Fruit fly (Drosophila melanogaster) whole organism, embryonic: ENCODE results near the gene Elo68alpha.

ENCODE experiments used
- Ada2b ChIP-seq: fragments of 200-800 bp; sonication (Bioruptor generic); IDR thresholded peaks from 2 replicates; pipeline ENCODE4 v1.3.6; 2022; ENCODE audit warnings: missing biosample characterization, missing genetic modification characterization
- CG13424 ChIP-seq: fragments of 200-800 bp; sonication (Bioruptor generic); optimal IDR thresholded peaks from 2 replicates; lab custom pipeline; 2019; ENCODE audit warnings: missing biosample characterization, mild to moderate bottlenecking, missing genetic modification characterization, moderate library complexity
- CG14014 ChIP-seq: fragments of 200-800 bp; sonication (Bioruptor generic); IDR thresholded peaks from 2 replicates; pipeline ENCODE4 v1.3.6; 2022; ENCODE audit warnings: missing biosample characterization, missing genetic modification characterization
- CG14710 ChIP-seq: fragments of 200-800 bp; sonication (Bioruptor generic); optimal IDR thresholded peaks from 3 replicates; lab custom pipeline; 2019; ENCODE audit warnings: missing biosample characterization, mild to moderate bottlenecking, missing genetic modification characterization, moderate library complexity
- CG15269 ChIP-seq: fragments of 200-800 bp; sonication (Bioruptor generic); optimal IDR thresholded peaks from 2 replicates; lab custom pipeline; 2018; ENCODE audit warnings: missing biosample characterization, mild to moderate bottlenecking, missing genetic modification characterization, moderate library complexity
- CG16779 ChIP-seq: fragments of 200-800 bp; sonication (Bioruptor generic); IDR thresholded peaks from 2 replicates; pipeline ENCODE4 v1.3.6; 2022; ENCODE audit warnings: missing biosample characterization, missing genetic modification characterization
- CG17186 ChIP-seq: fragments of 200-800 bp; sonication (Bioruptor generic); optimal IDR thresholded peaks from 3 replicates; lab custom pipeline; 2017; ENCODE audit warnings: missing biosample characterization, missing genetic modification reagents, missing genetic modification characterization
- CG17328 ChIP-seq: fragments of 200-800 bp; sonication (Bioruptor generic); IDR thresholded peaks from 2 replicates; pipeline ENCODE4 v1.3.6; 2022; ENCODE audit warnings: missing biosample characterization, missing genetic modification characterization
- CG17912 ChIP-seq: fragments of 200-800 bp; sonication (Bioruptor generic); optimal IDR thresholded peaks from 2 replicates; lab custom pipeline; 2018; ENCODE audit warnings: missing biosample characterization, mild to moderate bottlenecking, missing genetic modification characterization
- CG30431 ChIP-seq: fragments of 200-800 bp; sonication (Bioruptor generic); optimal IDR thresholded peaks from 2 replicates; lab custom pipeline; 2017; ENCODE audit warnings: missing biosample characterization, missing genetic modification characterization
- CG31441 ChIP-seq: fragments of 200-800 bp; sonication (Bioruptor generic); IDR thresholded peaks from 2 replicates; pipeline ENCODE4 v1.3.6; 2022; ENCODE audit warnings: missing biosample characterization, missing genetic modification characterization
- CG6791 ChIP-seq: fragments of 200-800 bp; sonication (Bioruptor generic); IDR thresholded peaks from 3 replicates; pipeline ENCODE4 v1.3.6; 2022; ENCODE audit warnings: missing biosample characterization, missing genetic modification characterization; ENCODE audit not compliant: partially characterized antibody
- CG7556 ChIP-seq: fragments of 200-800 bp; sonication (Bioruptor generic); optimal IDR thresholded peaks from 2 replicates; lab custom pipeline; 2017; ENCODE audit warnings: missing biosample characterization, mild to moderate bottlenecking, missing genetic modification characterization
- CG8359 ChIP-seq: fragments of 200-800 bp; sonication (Bioruptor generic); optimal IDR thresholded peaks from 2 replicates; lab custom pipeline; 2017; ENCODE audit warnings: missing biosample characterization, mild to moderate bottlenecking, missing genetic modification characterization, borderline replicate concordance
- CG8388 ChIP-seq: fragments of 200-800 bp; sonication (Bioruptor generic); optimal IDR thresholded peaks from 2 replicates; lab custom pipeline; 2019; ENCODE audit warnings: missing biosample characterization, mild to moderate bottlenecking, missing genetic modification characterization, moderate library complexity
- CG8924 ChIP-seq: fragments of 200-800 bp; optimal IDR thresholded peaks from 3 replicates; lab custom pipeline; 2019; ENCODE audit warnings: missing biosample characterization, mild to moderate bottlenecking, missing genetic modification characterization, moderate library complexity
- CG9797 ChIP-seq: fragments of 200-800 bp; sonication (Bioruptor generic); optimal IDR thresholded peaks from 3 replicates; lab custom pipeline; 2018; ENCODE audit warnings: missing biosample characterization, mild to moderate bottlenecking, missing genetic modification characterization
- Chrac-16 ChIP-seq: fragments of 200-800 bp; sonication (Bioruptor generic); optimal IDR thresholded peaks from 3 replicates; lab custom pipeline; 2016; ENCODE audit warnings: missing biosample characterization, missing genetic modification characterization
- Dp ChIP-seq: fragments of 200-800 bp; sonication (Bioruptor generic); optimal IDR thresholded peaks from 2 replicates; lab custom pipeline; 2018; ENCODE audit warnings: missing biosample characterization, mild to moderate bottlenecking, missing genetic modification characterization, moderate library complexity
- Dref ChIP-seq: fragments of 200-800 bp; sonication (Bioruptor generic); IDR thresholded peaks from 2 replicates; pipeline ENCODE4 v1.3.6; 2022; ENCODE audit warnings: missing biosample characterization, missing genetic modification characterization
- GATAe ChIP-seq: fragments of 200-800 bp; sonication (Bioruptor generic); conservative IDR thresholded peaks from 2 replicates; pipeline ENCODE4 v1.3.6; 2022; ENCODE audit warnings: missing biosample characterization, missing genetic modification characterization
- HLH4C ChIP-seq: fragments of 200-800 bp; sonication (Bioruptor generic); IDR thresholded peaks from 3 replicates; pipeline ENCODE4 v1.3.6; 2022; ENCODE audit warnings: missing biosample characterization, missing genetic modification characterization; ENCODE audit not compliant: partially characterized antibody
- HLHmδ ChIP-seq: fragments of 200-800 bp; sonication (Bioruptor generic); optimal IDR thresholded peaks from 2 replicates; lab custom pipeline; 2018; ENCODE audit warnings: missing biosample characterization, mild to moderate bottlenecking, missing genetic modification characterization, moderate library complexity
- Max ChIP-seq: fragments of 200-800 bp; sonication (Bioruptor generic); optimal IDR thresholded peaks from 2 replicates; lab custom pipeline; 2016; ENCODE audit warnings: missing biosample characterization, mild to moderate bottlenecking, missing genetic modification characterization
- Nf-YA ChIP-seq: fragments of 200-800 bp; sonication (Bioruptor generic); IDR thresholded peaks from 2 replicates; pipeline ENCODE4 v1.3.6; 2022; ENCODE audit warnings: missing biosample characterization, missing genetic modification characterization
- Oli ChIP-seq: fragments of 200-800 bp; sonication (Bioruptor generic); optimal IDR thresholded peaks from 2 replicates; lab custom pipeline; 2018; ENCODE audit warnings: missing biosample characterization, mild to moderate bottlenecking, missing genetic modification characterization, moderate library complexity
- bowl ChIP-seq: fragments of 200-800 bp; sonication (Bioruptor generic); IDR thresholded peaks from 2 replicates; pipeline ENCODE4 v1.3.6; 2022; ENCODE audit warnings: missing biosample characterization, missing genetic modification characterization
- btn ChIP-seq: fragments of 200-800 bp; sonication (Bioruptor generic); optimal IDR thresholded peaks from 2 replicates; lab custom pipeline; 2016; ENCODE audit warnings: missing biosample characterization, missing genetic modification characterization
- cas ChIP-seq: fragments of 200-800 bp; sonication (Bioruptor generic); IDR thresholded peaks from 2 replicates; pipeline ENCODE4 v1.3.6; 2022; ENCODE audit warnings: missing biosample characterization, missing genetic modification characterization
- cato ChIP-seq: fragments of 200-800 bp; sonication (Bioruptor generic); optimal IDR thresholded peaks from 2 replicates; lab custom pipeline; 2016; ENCODE audit warnings: missing biosample characterization, missing genetic modification characterization, borderline replicate concordance
- chif ChIP-seq, 2 experiments: fragments of 200-800 bp; sonication (Bioruptor generic); optimal IDR thresholded peaks; 3 replicates each; lab custom pipeline; 2016; ENCODE audit warnings: missing biosample characterization in 2 of 2, missing genetic modification characterization in 2 of 2
- croc ChIP-seq: fragments of 200-800 bp; sonication (Bioruptor generic); conservative IDR thresholded peaks from 3 replicates; pipeline ENCODE4 v1.3.6; 2022; ENCODE audit warnings: missing biosample characterization, missing genetic modification characterization
- eyg ChIP-seq: fragments of 200-800 bp; sonication (Bioruptor generic); optimal IDR thresholded peaks from 3 replicates; lab custom pipeline; 2016; ENCODE audit warnings: missing biosample characterization, missing genetic modification characterization
- fd102C ChIP-seq: fragments of 200-800 bp; sonication (Bioruptor generic); optimal IDR thresholded peaks from 2 replicates; lab custom pipeline; 2018; ENCODE audit warnings: missing biosample characterization, mild to moderate bottlenecking, missing genetic modification characterization, moderate library complexity
- hbn ChIP-seq: fragments of 200-800 bp; sonication (Bioruptor generic); IDR thresholded peaks from 2 replicates; pipeline ENCODE4 v1.3.6; 2022; ENCODE audit warnings: missing biosample characterization, missing genetic modification characterization; ENCODE audit not compliant: partially characterized antibody
- inv ChIP-seq: fragments of 200-800 bp; sonication (Bioruptor generic); IDR thresholded peaks from 2 replicates; pipeline ENCODE4 v1.3.6; 2022; ENCODE audit warnings: missing biosample characterization, missing genetic modification characterization; ENCODE audit not compliant: partially characterized antibody
- lab ChIP-seq: fragments of 200-800 bp; sonication (Bioruptor generic); optimal IDR thresholded peaks from 3 replicates; lab custom pipeline; 2017; ENCODE audit warnings: missing biosample characterization, missing genetic modification characterization, mild to moderate bottlenecking, moderate library complexity, missing genetic modification reagents
- lola ChIP-seq, 3 experiments: fragments of >200 bp in 2 of 3; fragments of 200-800 bp in 1 of 3; sonication (Bioruptor generic) in 1 of 3; optimal IDR thresholded peaks; 2 replicates each; lab custom pipeline; 2017 to 2019; ENCODE audit warnings: missing biosample characterization in 3 of 3, missing genetic modification characterization in 3 of 3, mild to moderate bottlenecking in 1 of 3, moderate library complexity in 1 of 3
- p53 ChIP-seq: fragments of 200-800 bp; sonication (Bioruptor generic); optimal IDR thresholded peaks from 2 replicates; lab custom pipeline; 2016; ENCODE audit warnings: missing biosample characterization, missing genetic modification characterization
- sens ChIP-seq: fragments of 200-800 bp; sonication (Bioruptor generic); peaks from one replicate; lab custom pipeline; 2016; ENCODE audit warnings: missing biosample characterization, missing genetic modification characterization
- sisA ChIP-seq: fragments of 200-800 bp; sonication (Bioruptor generic); IDR thresholded peaks from 2 replicates; pipeline ENCODE4 v1.3.6; 2022; ENCODE audit warnings: missing biosample characterization, missing genetic modification characterization
- tio ChIP-seq: fragments of 200-800 bp; sonication (Bioruptor generic); optimal IDR thresholded peaks from 2 replicates; lab custom pipeline; 2017; ENCODE audit warnings: missing biosample characterization, missing genetic modification characterization, inconsistent platforms
- tna ChIP-seq: fragments of 200-800 bp; sonication (Bioruptor generic); IDR thresholded peaks from 2 replicates; pipeline ENCODE4 v1.3.6; 2022; ENCODE audit warnings: missing biosample characterization, missing genetic modification characterization; ENCODE audit not compliant: partially characterized antibody
- trem ChIP-seq: fragments of 200-800 bp; optimal IDR thresholded peaks from 3 replicates; lab custom pipeline; 2019; ENCODE audit warnings: missing biosample characterization, mild to moderate bottlenecking, missing genetic modification characterization, moderate library complexity
- tx ChIP-seq: fragments of 200-800 bp; sonication (Bioruptor generic); optimal IDR thresholded peaks from 2 replicates; lab custom pipeline; 2016; ENCODE audit warnings: missing biosample characterization, missing genetic modification characterization
- unpg ChIP-seq: fragments of 200-800 bp; sonication (Bioruptor generic); optimal IDR thresholded peaks from 3 replicates; lab custom pipeline; 2018; ENCODE audit warnings: missing biosample characterization, mild to moderate bottlenecking, missing genetic modification characterization, moderate library complexity
- wor ChIP-seq: fragments of 200-800 bp; sonication (Bioruptor generic); IDR thresholded peaks from 2 replicates; pipeline ENCODE4 v1.3.6; 2022; ENCODE audit warnings: missing biosample characterization, missing genetic modification characterization
- zen2 ChIP-seq: fragments of 200-800 bp; sonication (Bioruptor generic); IDR thresholded peaks from 3 replicates; pipeline ENCODE4 v1.3.6; 2022; ENCODE audit warnings: missing biosample characterization, missing genetic modification characterization; ENCODE audit not compliant: partially characterized antibody
- zfh2 ChIP-seq: fragments of 200-800 bp; sonication (Bioruptor generic); optimal IDR thresholded peaks from 2 replicates; lab custom pipeline; 2016; ENCODE audit warnings: missing biosample characterization, missing genetic modification characterization

Gene Elo68alpha

DNA sequence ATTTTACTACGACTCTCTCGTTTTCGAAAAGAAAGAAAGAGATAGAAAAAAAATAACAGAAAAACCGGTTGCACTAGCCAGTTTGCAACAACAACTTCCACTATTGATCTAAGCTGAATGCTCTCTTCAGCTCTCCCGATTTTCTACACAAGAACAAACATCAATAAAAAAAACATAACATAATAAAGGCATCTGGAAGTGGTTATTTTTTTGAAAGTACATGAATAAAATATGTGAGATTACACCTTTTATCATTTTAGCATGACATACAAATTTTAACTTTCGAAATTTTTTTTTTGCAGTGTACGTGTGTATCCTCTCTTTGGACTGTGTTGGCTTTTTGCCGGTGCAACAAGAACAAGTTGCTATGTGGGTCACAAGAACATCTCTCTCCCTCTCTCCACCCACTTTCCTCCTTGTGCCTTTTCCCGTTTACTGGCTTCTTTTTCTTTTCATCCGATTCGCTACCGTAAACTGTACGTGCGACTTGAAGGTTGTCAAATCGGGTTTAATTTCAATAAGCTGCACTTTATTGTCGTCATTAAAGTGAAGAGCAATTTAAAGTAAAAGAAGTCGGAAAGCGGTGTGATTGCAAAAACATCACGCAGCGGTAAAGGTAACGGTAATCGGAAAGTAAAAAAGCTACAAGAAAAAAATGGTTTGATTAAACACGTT, 18.1 kb downstream of the Elo68alpha start (continued):
- peak; percentile 95 for TF ChIP-seq cato
- peak; percentile 95 for TF ChIP-seq sisA
- TF ChIP-seq CG16779 (GFP tag; lab: Robert Waterston, UW) = peak; percentile 73
- TF ChIP-seq sens (GFP tag; lab: Kevin White, UChicago) = peak; percentile 100
- TF ChIP-seq inv = no peak
- TF ChIP-seq Ada2b (GFP tag; lab: Robert Waterston, UW) = peak; percentile 97
- peak; percentile 82 for TF ChIP-seq CG17186
- peak; percentile 92 for TF ChIP-seq wor (GFP tag; lab: Robert Waterston, UW)
- TF ChIP-seq tio (GFP tag; lab: Kevin White, UChicago) = peak; percentile 95
- TF ChIP-seq Oli (tag; lab: Kevin White, UChicago) = peak; percentile 98
- TF ChIP-seq CG8388 (GFP tag; lab: Kevin White, UChicago) = peak; percentile 97
- no peak for TF ChIP-seq HLH4C
- peak; percentile 94 for TF ChIP-seq lab
- peak; percentile 95 for TF ChIP-seq CG14014 (GFP tag; lab: Robert Waterston, UW)
- peak; percentile 96 for TF ChIP-seq Max
- peak; percentile 97 for TF ChIP-seq CG14710 (tag; lab: Kevin White, UChicago)
- peak in 1 of 3 experiments; percentile 98 for TF ChIP-seq lola (GFP tag; optimal IDR thresholded peaks at IDR 0.05; lab: Kevin White, UChicago)
- peak; percentile 95 for TF ChIP-seq Chrac-16 (GFP tag; lab: Kevin White, UChicago)
- TF ChIP-seq cas (GFP tag; lab: Robert Waterston, UW) = peak; percentile 78
- peak; percentile 97 for TF ChIP-seq CG8924 (tag; lab: Kevin White, UChicago)
- no peak for TF ChIP-seq tna
- TF ChIP-seq zfh2 (GFP tag; lab: Kevin White, UChicago) = peak; percentile 74
- peak; percentile 88 for TF ChIP-seq fd102C (GFP tag; lab: Kevin White, UChicago)
- TF ChIP-seq CG6791 (GFP tag; lab: Robert Waterston, UW) = no peak
- TF ChIP-seq Nf-YA (GFP tag; lab: Robert Waterston, UW) = peak; percentile 96
- peak; percentile 99 for TF ChIP-seq CG17328 (GFP tag; lab: Robert Waterston, UW)
- TF ChIP-seq CG15269 = peak; percentile 97
- peak; percentile 84 for TF ChIP-seq p53
- peak; percentile 93 for TF ChIP-seq bowl (GFP tag; lab: Robert Waterston, UW)
- TF ChIP-seq CG8359 = peak; percentile 88
- TF ChIP-seq croc (GFP tag; lab: Robert Waterston, UW) = peak; percentile 94
- peak; percentile 96 for TF ChIP-seq btn
- peak; percentile 46 for TF ChIP-seq CG9797
- TF ChIP-seq CG7556 (GFP tag; lab: Kevin White, UChicago) = peak; percentile 96
- TF ChIP-seq CG17912 (GFP tag; lab: Kevin White, UChicago) = peak; percentile 78
- peak; percentile 97 for TF ChIP-seq unpg (GFP tag; lab: Kevin White, UChicago)
- no peak for TF ChIP-seq hbn (GFP tag; lab: Robert Waterston, UW)
- peak; percentile 92 for TF ChIP-seq CG30431
- peak; percentile 93 for TF ChIP-seq tx (GFP tag; lab: Kevin White, UChicago)
- no peak for TF ChIP-seq HLHmδ (GFP tag; lab: Kevin White, UChicago)
- TF ChIP-seq Dp (GFP tag; lab: Kevin White, UChicago) = peak; percentile 12
- TF ChIP-seq zen2 = no peak
- peak; percentile 97 for TF ChIP-seq CG31441 (GFP tag; lab: Robert Waterston, UW)
- no peak for TF ChIP-seq Dref (GFP tag; lab: Robert Waterston, UW)
- TF ChIP-seq eyg (GFP tag; lab: Kevin White, UChicago) = peak; percentile 95
- peak; percentile 98 for TF ChIP-seq chif (GFP tag; optimal IDR thresholded peaks at IDR 0.05; lab: Kevin White, UChicago)
- peak; percentile 62 for TF ChIP-seq GATAe (GFP tag; lab: Robert Waterston, UW)
- TF ChIP-seq CG13424 = peak; percentile 97
- TF ChIP-seq trem (tag; lab: Kevin White, UChicago) = peak; percentile 94
